Worm (Caenorhabditis elegans) whole organism, L2 larva: ENCODE data around the gene R04E5.8.

Experiments
- C34F6.9 ChIP-seq: fragments of 150-350 bp; optimal IDR thresholded peaks from 2 replicates; lab custom pipeline; 2014; ENCODE audit warnings: missing biosample characterization, missing genetic modification characterization
- F13H6.1 ChIP-seq: sonication (generic microtip); optimal IDR thresholded peaks from 2 replicates; lab custom pipeline; 2016; ENCODE audit warnings: missing genetic modification characterization, missing compliant biosample characterization
- R02D3.7 ChIP-seq: fragments of 150-350 bp; optimal IDR thresholded peaks from 2 replicates; lab custom pipeline; 2014; ENCODE audit warnings: missing biosample characterization, missing genetic modification characterization
- Y55F3AM.14 ChIP-seq: fragments of 200-800 bp; sonication (Bioruptor generic); optimal IDR thresholded peaks from 2 replicates; lab custom pipeline; 2018; ENCODE audit warnings: mild to moderate bottlenecking, missing genetic modification characterization, missing compliant biosample characterization
- ZK546.5 ChIP-seq: sonication (generic microtip); optimal IDR thresholded peaks from 2 replicates; lab custom pipeline; 2017; ENCODE audit warnings: missing biosample characterization, missing genetic modification characterization
- alr-1 ChIP-seq: fragments of 150-350 bp; optimal IDR thresholded peaks from 2 replicates; lab custom pipeline; 2014; ENCODE audit warnings: missing biosample characterization, missing genetic modification characterization
- aly-2 ChIP-seq: fragments of 150-350 bp; optimal IDR thresholded peaks from 2 replicates; lab custom pipeline; 2014; ENCODE audit warnings: missing biosample characterization, missing genetic modification characterization
- ama-1 ChIP-seq: fragments of 150-350 bp; optimal IDR thresholded peaks from 2 replicates; lab custom pipeline; 2018; ENCODE audit warnings: inconsistent platforms
- blmp-1 ChIP-seq: sonication (generic microtip); optimal IDR thresholded peaks from 2 replicates; lab custom pipeline; 2017; ENCODE audit warnings: missing genetic modification characterization, mild to moderate bottlenecking, missing compliant biosample characterization, antibody characterized with exemption, moderate library complexity; ENCODE audit not compliant: insufficient read depth
- ceh-16 ChIP-seq: fragments of 150-350 bp; optimal IDR thresholded peaks from 2 replicates; lab custom pipeline; 2014; ENCODE audit warnings: missing biosample characterization, missing genetic modification characterization
- ceh-82 ChIP-seq: fragments of 150-350 bp; optimal IDR thresholded peaks from 2 replicates; lab custom pipeline; 2014; ENCODE audit warnings: missing biosample characterization, missing genetic modification characterization
- crh-2 ChIP-seq: sonication (generic microtip); optimal IDR thresholded peaks from 2 replicates; lab custom pipeline; 2017; ENCODE audit warnings: missing biosample characterization, missing genetic modification characterization
- dmd-4 ChIP-seq: sonication (generic microtip); optimal IDR thresholded peaks from 2 replicates; lab custom pipeline; 2017; ENCODE audit warnings: missing biosample characterization, missing genetic modification characterization
- egl-27 ChIP-seq: sonication (generic microtip); optimal IDR thresholded peaks from 3 replicates; lab custom pipeline; 2017; ENCODE audit warnings: missing biosample characterization, missing genetic modification reagents, missing genetic modification characterization
- elt-1 ChIP-seq: fragments of 150-350 bp; optimal IDR thresholded peaks from 2 replicates; lab custom pipeline; 2014; ENCODE audit warnings: missing biosample characterization, missing genetic modification characterization
- elt-3 ChIP-seq: sonication (generic microtip); optimal IDR thresholded peaks from 2 replicates; lab custom pipeline; 2017; ENCODE audit warnings: missing biosample characterization, missing genetic modification characterization
- fos-1 ChIP-seq: fragments of 150-350 bp; optimal IDR thresholded peaks from 2 replicates; lab custom pipeline; 2014; ENCODE audit warnings: missing biosample characterization, missing genetic modification characterization
- gmeb-1 ChIP-seq: fragments of 150-350 bp; optimal IDR thresholded peaks from 2 replicates; lab custom pipeline; 2014; ENCODE audit warnings: missing biosample characterization, missing genetic modification characterization
- lin-11 ChIP-seq: fragments of 150-350 bp; sonication (generic microtip); optimal IDR thresholded peaks from 2 replicates; lab custom pipeline; 2014; ENCODE audit warnings: missing biosample characterization, missing genetic modification characterization, inconsistent platforms, mixed read lengths
- lin-13 ChIP-seq: fragments of 150-350 bp; optimal IDR thresholded peaks from 2 replicates; lab custom pipeline; 2014; ENCODE audit warnings: missing biosample characterization, missing genetic modification reagents, missing genetic modification characterization
- lin-39 ChIP-seq: fragments of 150-350 bp; optimal IDR thresholded peaks from 2 replicates; lab custom pipeline; 2014; ENCODE audit warnings: missing biosample characterization, missing genetic modification reagents, missing genetic modification characterization
- lsy-2 ChIP-seq, 2 experiments: fragments of 150-350 bp in 1 of 2; sonication (generic microtip) in 1 of 2; optimal IDR thresholded peaks; 2 replicates each; lab custom pipeline; 2014 to 2017; ENCODE audit warnings: missing biosample characterization in 2 of 2, missing genetic modification characterization in 2 of 2
- mab-5 ChIP-seq: fragments of 150-350 bp; optimal IDR thresholded peaks from 2 replicates; lab custom pipeline; 2014; ENCODE audit warnings: missing biosample characterization, missing genetic modification characterization
- mbf-1 ChIP-seq: sonication (generic microtip); optimal IDR thresholded peaks from 2 replicates; lab custom pipeline; 2017; ENCODE audit warnings: missing biosample characterization, missing genetic modification characterization
- mdl-1 ChIP-seq, 2 experiments: fragments of 150-350 bp in 1 of 2; sonication (generic microtip) in 1 of 2; optimal IDR thresholded peaks; 2 replicates each; lab custom pipeline; 2017; ENCODE audit warnings: missing biosample characterization in 2 of 2, missing genetic modification characterization in 2 of 2
- nhr-10 ChIP-seq: sonication (generic microtip); optimal IDR thresholded peaks from 2 replicates; lab custom pipeline; 2017; ENCODE audit warnings: missing biosample characterization, missing genetic modification characterization
- nhr-11 ChIP-seq: fragments of 150-350 bp; optimal IDR thresholded peaks from 2 replicates; lab custom pipeline; 2014; ENCODE audit warnings: missing biosample characterization, missing genetic modification characterization
- nhr-12 ChIP-seq: fragments of 150-350 bp; optimal IDR thresholded peaks from 2 replicates; lab custom pipeline; 2014; ENCODE audit warnings: missing biosample characterization, missing genetic modification characterization
- nhr-129 ChIP-seq: fragments of 150-350 bp; optimal IDR thresholded peaks from 2 replicates; lab custom pipeline; 2014; ENCODE audit warnings: missing biosample characterization, missing genetic modification characterization
- nhr-21 ChIP-seq: fragments of 150-350 bp; optimal IDR thresholded peaks from 2 replicates; lab custom pipeline; 2014; ENCODE audit warnings: missing biosample characterization, missing genetic modification characterization
- nhr-23 ChIP-seq: fragments of 150-350 bp; optimal IDR thresholded peaks from 2 replicates; lab custom pipeline; 2014; ENCODE audit warnings: missing biosample characterization, missing genetic modification reagents, missing genetic modification characterization
- nhr-237 ChIP-seq: fragments of 150-350 bp; optimal IDR thresholded peaks from 2 replicates; lab custom pipeline; 2014; ENCODE audit warnings: missing biosample characterization, missing genetic modification characterization
- nhr-25 ChIP-seq: fragments of 150-350 bp; sonication (generic microtip); optimal IDR thresholded peaks from 3 replicates; lab custom pipeline; 2014; ENCODE audit warnings: missing biosample characterization, missing genetic modification characterization
- nhr-6 ChIP-seq: fragments of 150-350 bp; optimal IDR thresholded peaks from 2 replicates; lab custom pipeline; 2014; ENCODE audit warnings: missing biosample characterization, missing genetic modification characterization
- nhr-77 ChIP-seq: fragments of 150-350 bp; optimal IDR thresholded peaks from 2 replicates; lab custom pipeline; 2014; ENCODE audit warnings: missing biosample characterization, missing genetic modification characterization
- peb-1 ChIP-seq: fragments of 150-350 bp; optimal IDR thresholded peaks from 2 replicates; lab custom pipeline; 2014; ENCODE audit warnings: missing biosample characterization, missing genetic modification characterization
- sem-4 ChIP-seq: fragments of 150-350 bp; optimal IDR thresholded peaks from 2 replicates; lab custom pipeline; 2014; ENCODE audit warnings: missing biosample characterization, missing genetic modification reagents, missing genetic modification characterization
- skn-1 ChIP-seq: sonication (generic microtip); optimal IDR thresholded peaks from 2 replicates; lab custom pipeline; 2017; ENCODE audit warnings: missing biosample characterization, missing genetic modification characterization
- sma-3 ChIP-seq: sonication (generic microtip); optimal IDR thresholded peaks from 2 replicates; lab custom pipeline; 2016; ENCODE audit warnings: missing genetic modification reagents, missing genetic modification characterization, missing compliant biosample characterization
- sma-9 ChIP-seq, 2 experiments: fragments of 150-350 bp in 1 of 2; sonication (generic microtip) in 1 of 2; optimal IDR thresholded peaks; 2 replicates each; lab custom pipeline; 2014 to 2016; ENCODE audit warnings: missing genetic modification characterization in 2 of 2, mild to moderate bottlenecking in 1 of 2, missing biosample characterization in 1 of 2, missing compliant biosample characterization in 1 of 2, missing genetic modification reagents in 1 of 2, moderate library complexity in 1 of 2
- snpc-4 ChIP-seq: fragments of 150-350 bp; optimal IDR thresholded peaks from 2 replicates; lab custom pipeline; 2014; ENCODE audit warnings: missing biosample characterization, missing genetic modification characterization
- unc-39 ChIP-seq: fragments of 150-350 bp; optimal IDR thresholded peaks from 2 replicates; lab custom pipeline; 2014; ENCODE audit warnings: missing biosample characterization, missing genetic modification characterization
- unc-55 ChIP-seq: fragments of 150-350 bp; sonication (generic microtip); optimal IDR thresholded peaks from 3 replicates; lab custom pipeline; 2014; ENCODE audit warnings: missing biosample characterization, missing genetic modification reagents, missing genetic modification characterization
- unc-62 ChIP-seq: fragments of 150-350 bp; optimal IDR thresholded peaks from 2 replicates; lab custom pipeline; 2014; ENCODE audit warnings: missing biosample characterization, missing genetic modification reagents, missing genetic modification characterization
- zag-1 ChIP-seq: fragments of 150-350 bp; optimal IDR thresholded peaks from 2 replicates; lab custom pipeline; 2014; ENCODE audit warnings: missing biosample characterization, missing genetic modification characterization
- ztf-1 ChIP-seq: fragments of 200-800 bp; sonication (Bioruptor generic); conservative IDR thresholded peaks from 2 replicates; pipeline ENCODE4 v1.3.6; 2022; ENCODE audit warnings: missing genetic modification characterization, missing compliant biosample characterization
- ztf-11 ChIP-seq: sonication (generic microtip); optimal IDR thresholded peaks from 2 replicates; lab custom pipeline; 2017; ENCODE audit warnings: missing biosample characterization, missing genetic modification characterization
- ztf-4 ChIP-seq: fragments of 150-350 bp; optimal IDR thresholded peaks from 2 replicates; lab custom pipeline; 2014; ENCODE audit warnings: missing biosample characterization, missing genetic modification characterization

R04E5.8 gene

ce11 chrX:8791821-8792220, 14.1 kb downstream of the R04E5.8 start, which contains the start of gene chup-1:
Gene chup-1 (plus strand): TSS chrX:8792160.
- TF ChIP-seq zag-1 (tag; lab: Kevin White, UChicago) (no peak), nhr-77 (tag; lab: Kevin White, UChicago) (no peak), lin-13 (GFP tag; lab: Kevin White, UChicago) (no peak), fos-1 (tag; lab: Kevin White, UChicago) (peak; percentile 30), sma-3 (GFP tag; lab: Kevin White, UChicago) (peak; percentile 25), ztf-4 (tag; lab: Kevin White, UChicago) (no peak), nhr-129 (peak; percentile 57), nhr-25 (tag; lab: Kevin White, UChicago) (no peak), nhr-23 (tag; lab: Kevin White, UChicago) (no peak), ceh-16 (tag; lab: Kevin White, UChicago) (no peak), mab-5 (no peak), peb-1 (tag; lab: Kevin White, UChicago) (no peak), dmd-4 (no peak), ztf-1 (GFP tag; lab: Robert Waterston, UW) (no peak), F13H6.1 (no peak), unc-62 (no peak), sma-9 (GFP tag; optimal IDR thresholded peaks at IDR 0.05; lab: Kevin White, UChicago) (no peak), sma-9 (tag; optimal IDR thresholded peaks at IDR 0.05; lab: Kevin White, UChicago) (no peak), nhr-10 (no peak), lin-39 (tag; lab: Kevin White, UChicago) (no peak), sem-4 (tag; lab: Kevin White, UChicago) (no peak), ZK546.5 (tag; lab: Kevin White, UChicago) (no peak), unc-55 (GFP tag; lab: Kevin White, UChicago) (peak; percentile 46), nhr-21 (tag; lab: Kevin White, UChicago) (peak; percentile 26), crh-2 (tag; lab: Kevin White, UChicago) (no peak), nhr-12 (no peak), elt-1 (tag; lab: Kevin White, UChicago) (no peak), egl-27 (tag; lab: Kevin White, UChicago) (no peak), lin-11 (no peak), nhr-6 (tag; lab: Kevin White, UChicago) (no peak), blmp-1 (tag; lab: Kevin White, UChicago) (no peak), R02D3.7 (peak; percentile 61), ceh-82 (tag; lab: Kevin White, UChicago) (no peak), lsy-2 (tag; optimal IDR thresholded peaks at IDR 0.05; lab: Kevin White, UChicago) (peak in 1 of 2 experiments; percentile 49), C34F6.9 (peak; percentile 24), nhr-237 (no peak), unc-39 (no peak), elt-3 (tag; lab: Kevin White, UChicago) (no peak), ama-1 (no peak), snpc-4 (tag; lab: Kevin White, UChicago) (no peak), mbf-1 (tag; lab: Kevin White, UChicago) (no peak), Y55F3AM.14 (GFP tag; lab: Kevin White, UChicago) (no peak), nhr-11 (tag; lab: Kevin White, UChicago) (no peak), ztf-11 (tag; lab: Kevin White, UChicago) (no peak), skn-1 (tag; lab: Kevin White, UChicago) (no peak), gmeb-1 (tag; lab: Kevin White, UChicago) (no peak), aly-2 (no peak), mdl-1 (tag; optimal IDR thresholded peaks at IDR 0.05; lab: Kevin White, UChicago) (no peak), alr-1 (tag; lab: Kevin White, UChicago) (no peak)
